Worm (Caenorhabditis elegans): ENCODE measurements around the gene tsp-18.

- TF ChIP-seq unc-120 (tag; optimal IDR thresholded peaks at IDR 0.05; ENCODE audit: poor library complexity, severe bottlenecking) (no peak), unc-62 (GFP tag; optimal IDR thresholded peaks at IDR 0.05) (no peak), pha-4 (tag; optimal IDR thresholded peaks at IDR 0.05) (no peak), snpc-4 (tag; optimal IDR thresholded peaks at IDR 0.05) (no peak), unc-39 (tag; optimal IDR thresholded peaks at IDR 0.05) (no peak)
These were observed 18.3 kb upstream of the tsp-18 start for ce11 chrII:5885966-5886621.

Data from whole organism, mixed stage, embryonic.